Worm (Caenorhabditis elegans) whole organism, L4 larva: ENCODE results near the gene R09A8.2.

ENCODE experiments used
- aly-2 ChIP-seq: sonication (generic microtip); optimal IDR thresholded peaks from 2 replicates; lab custom pipeline; 2018; ENCODE audit warnings: missing biosample characterization, missing genetic modification characterization
- ama-1 ChIP-seq: fragments of 150-350 bp; optimal IDR thresholded peaks from 2 replicates; lab custom pipeline; 2014; ENCODE audit warnings: inconsistent platforms, mixed read lengths
- dve-1 ChIP-seq: sonication (generic microtip); optimal IDR thresholded peaks from 2 replicates; lab custom pipeline; 2017; ENCODE audit warnings: antibody characterized with exemption, mild to moderate bottlenecking, missing genetic modification characterization, missing compliant biosample characterization; ENCODE audit not compliant: insufficient read depth
- lin-1 ChIP-seq: fragments of 200-800 bp; sonication (Bioruptor generic); IDR thresholded peaks from 2 replicates; pipeline ENCODE4 v1.3.6; 2022; ENCODE audit warnings: missing genetic modification reagents, missing genetic modification characterization, missing compliant biosample characterization
- lin-13 ChIP-seq: fragments of 150-350 bp; optimal IDR thresholded peaks from 2 replicates; lab custom pipeline; 2014; ENCODE audit warnings: missing biosample characterization, missing genetic modification reagents, missing genetic modification characterization
- pha-4 ChIP-seq, 2 experiments: fragments of 150-350 bp in 1 of 2; fragments of 200-800 bp in 1 of 2; sonication (Bioruptor generic) in 1 of 2; IDR thresholded peaks in 1 of 2; optimal IDR thresholded peaks in 1 of 2; 2 replicates each; pipeline versions ENCODE4 v1.3.6 to Lab custom; 2014 to 2022; ENCODE audit warnings: missing genetic modification characterization in 2 of 2, missing genetic modification reagents in 2 of 2, missing biosample characterization in 1 of 2, missing compliant biosample characterization in 1 of 2
- snpc-4 ChIP-seq: fragments of 150-350 bp; optimal IDR thresholded peaks from 2 replicates; lab custom pipeline; 2014; ENCODE audit warnings: missing biosample characterization, missing genetic modification characterization
- unc-62 ChIP-seq, 3 experiments: fragments of 150-350 bp in 1 of 3; sonication (generic microtip); optimal IDR thresholded peaks in 2 of 3; peaks in 1 of 3; 1 replicate in 1 of 3; 2 replicates in 2 of 3; lab custom pipeline; 2014 to 2017; ENCODE audit warnings: missing biosample characterization in 3 of 3, missing genetic modification characterization in 3 of 3, missing genetic modification reagents in 3 of 3, missing genotype in 1 of 3

ce11 chrX:12595217-12595616 is 24.0 kb upstream of the R09A8.2 start:
- TF ChIP-seq dve-1 (tag; lab: Kevin White, UChicago), result no peak
- no peak for TF ChIP-seq pha-4 (GFP tag; IDR thresholded peaks at IDR 0.05; lab: Robert Waterston, UW)
- TF ChIP-seq pha-4 (tag; optimal IDR thresholded peaks at IDR 0.05; lab: Kevin White, UChicago), result no peak
- no peak for TF ChIP-seq ama-1
- TF ChIP-seq lin-1 (GFP tag; lab: Robert Waterston, UW), result no peak
- TF ChIP-seq unc-62 (GFP tag; optimal IDR thresholded peaks at IDR 0.05 in 1 of 2; lab: Kevin White, UChicago), result no peak
- TF ChIP-seq unc-62 (tag; optimal IDR thresholded peaks at IDR 0.05; lab: Kevin White, UChicago), result no peak
- no peak for TF ChIP-seq lin-13
- TF ChIP-seq aly-2 (tag; lab: Kevin White, UChicago), result no peak
- no peak for TF ChIP-seq snpc-4
